Worm (Caenorhabditis elegans): ENCODE data around the gene str-5.

ce11 chrV:15796087-15796486 is 43.0 kb downstream of the str-5 start, which contains the start of gene nhr-223:
- TF ChIP-seq tab-1 (GFP tag; IDR thresholded peaks at IDR 0.05) (no peak), flt-1 (GFP tag; IDR thresholded peaks at IDR 0.05) (no peak), klf-2 (GFP tag; conservative IDR thresholded peaks at IDR 0.05) (no peak), T22C8.4 (GFP tag; IDR thresholded peaks at IDR 0.05) (no peak), ztf-23 (GFP tag; IDR thresholded peaks at IDR 0.05) (no peak), med-1 (GFP tag; optimal IDR thresholded peaks at IDR 0.05; ENCODE audit: insufficient read depth) (no peak)

Data from whole organism, midembryonic.